Worm (Caenorhabditis elegans): Measurements from ENCODE around the gene K05G3.2.

- no peak for TF ChIP-seq elt-3 (tag; optimal IDR thresholded peaks at IDR 0.05)
- peak; percentile 6 for TF ChIP-seq ama-1 (optimal IDR thresholded peaks at IDR 0.05)
- TF ChIP-seq skn-1 (tag; optimal IDR thresholded peaks at IDR 0.05), result no peak
- no peak for TF ChIP-seq nhr-43 (tag; optimal IDR thresholded peaks at IDR 0.05; ENCODE audit: poor library complexity, severe bottlenecking)
- TF ChIP-seq pqm-1 (tag; optimal IDR thresholded peaks at IDR 0.05), result peak; percentile 48
- TF ChIP-seq snpc-4 (tag; optimal IDR thresholded peaks at IDR 0.05), result peak; percentile 66
- TF ChIP-seq unc-62 (GFP tag; optimal IDR thresholded peaks at IDR 0.05), result peak; percentile 63
- no peak for TF ChIP-seq fkh-10 (GFP tag; optimal IDR thresholded peaks at IDR 0.05)
- TF ChIP-seq R02D3.7 (tag; optimal IDR thresholded peaks at IDR 0.05), result no peak
- no peak for TF ChIP-seq nhr-237 (tag; optimal IDR thresholded peaks at IDR 0.05)
- TF ChIP-seq lin-39 (tag; optimal IDR thresholded peaks at IDR 0.05), result peak; percentile 79
Observed at ce11 chrX:16445793-16446248, 48.9 kb upstream of the K05G3.2 start, which contains the start of gene twf-2.
